Fruit fly (Drosophila melanogaster): ENCODE results near the gene CG42353.

The CG42353 gene

DNA sequence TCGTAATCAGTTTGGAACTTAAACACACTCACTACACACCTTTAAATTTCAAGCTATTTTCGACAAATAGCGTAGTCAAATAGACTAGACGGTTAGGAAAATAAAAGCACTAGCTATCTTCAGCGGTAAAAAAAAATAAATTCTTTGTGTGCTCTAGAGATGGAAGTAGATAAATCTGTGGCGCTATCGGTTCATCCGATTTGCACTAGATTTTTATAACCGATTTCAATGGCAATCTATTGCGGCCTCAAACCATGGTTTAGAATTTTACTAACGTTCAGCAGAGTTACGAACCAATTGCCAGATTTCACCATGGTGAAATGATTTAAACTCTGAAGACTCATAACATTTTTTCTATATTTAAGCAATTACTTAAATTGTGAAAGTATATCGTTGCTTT lies 8.3 kb downstream of the CG42353 start (continued):
- TF ChIP-seq hbn (GFP tag; IDR thresholded peaks at IDR 0.05; ENCODE audit: partially characterized antibody) (peak; percentile 70), phol (tag; optimal IDR thresholded peaks at IDR 0.05) (peak; percentile 53), mam (GFP tag; optimal IDR thresholded peaks at IDR 0.05) (peak; percentile 11), CG2116 (GFP tag; optimal IDR thresholded peaks at IDR 0.05) (peak; percentile 56), bigmax (GFP tag; optimal IDR thresholded peaks at IDR 0.05) (peak; percentile 33), Dfd (GFP tag; optimal IDR thresholded peaks at IDR 0.05) (no peak), Scr (GFP tag; IDR thresholded peaks at IDR 0.05; ENCODE audit: partially characterized antibody) (peak; percentile 76), CG12659 (GFP tag; optimal IDR thresholded peaks at IDR 0.05) (peak; percentile 79), CG12391 (tag; optimal IDR thresholded peaks at IDR 0.05) (peak; percentile 28), CG8290 (GFP tag; optimal IDR thresholded peaks at IDR 0.05) (peak; percentile 21), CG8290 (tag; optimal IDR thresholded peaks at IDR 0.05) (peak; percentile 18 to 74), CG13775 (GFP tag; optimal IDR thresholded peaks at IDR 0.05) (no peak), sqz (GFP tag; optimal IDR thresholded peaks at IDR 0.05) (peak; percentile 26), CG12942 (GFP tag; optimal IDR thresholded peaks at IDR 0.05) (no peak), CG7963 (GFP tag; IDR thresholded peaks at IDR 0.05; ENCODE audit: partially characterized antibody) (peak; percentile 56; the same call in 1 of the 3 replicates), CG3847 (GFP tag; IDR thresholded peaks at IDR 0.05) (peak; percentile 38), dpn (GFP tag; optimal IDR thresholded peaks at IDR 0.05) (peak; percentile 2 to 5), CG14860 (GFP tag; IDR thresholded peaks at IDR 0.05; ENCODE audit: partially characterized antibody) (0 out of 3 replicates have a peak, but pooled peaks have one; percentile 41), Dll (GFP tag; IDR thresholded peaks at IDR 0.05; ENCODE audit: partially characterized antibody) (peak; percentile 74), Rx (GFP tag; IDR thresholded peaks at IDR 0.05) (no peak), Myb (GFP tag; optimal IDR thresholded peaks at IDR 0.05) (peak; percentile 68), abd-A (tag; optimal IDR thresholded peaks at IDR 0.05) (peak; percentile 25), her (GFP tag; optimal IDR thresholded peaks at IDR 0.05) (peak; percentile 0), zen (tag; optimal IDR thresholded peaks at IDR 0.05) (no peak), CG2120 (GFP tag; optimal IDR thresholded peaks at IDR 0.05) (peak; percentile 50), inv (GFP tag; IDR thresholded peaks at IDR 0.05; ENCODE audit: partially characterized antibody) (peak; percentile 70), Deaf1 (tag; optimal IDR thresholded peaks at IDR 0.05) (peak; percentile 18)

dm6 chrX:16092614-16093280 lies 12.0 kb downstream of the CG42353 start:
- TF ChIP-seq cg (GFP tag; optimal IDR thresholded peaks at IDR 0.05) (peak; percentile 43), Rfx (GFP tag; IDR thresholded peaks at IDR 0.05) (0 out of 2 replicates have a peak, but pooled peaks have one; percentile 10), Blimp-1 (GFP tag; optimal IDR thresholded peaks at IDR 0.05) (peak; percentile 84), chinmo (GFP tag; IDR thresholded peaks at IDR 0.05; ENCODE audit: partially characterized antibody) (0 out of 4 replicates have a peak, but pooled peaks have one; percentile 59), bsh (GFP tag; optimal IDR thresholded peaks at IDR 0.05) (peak; percentile 13 to 14), CG2120 (GFP tag; optimal IDR thresholded peaks at IDR 0.05) (peak; percentile 2), Ssrp (tag; optimal IDR thresholded peaks at IDR 0.05) (no peak), Deaf1 (tag; optimal IDR thresholded peaks at IDR 0.05) (peak; percentile 90), sqz (GFP tag; optimal IDR thresholded peaks at IDR 0.05) (peak; percentile 0), CG10543 (GFP tag; optimal IDR thresholded peaks at IDR 0.05) (peak; percentile 35), D19A (tag; optimal IDR thresholded peaks at IDR 0.05) (peak; percentile 72), CG18599 (GFP tag; optimal IDR thresholded peaks at IDR 0.05) (peak; percentile 38), abd-A (tag; optimal IDR thresholded peaks at IDR 0.05) (peak; percentile 70), nom (GFP tag; optimal IDR thresholded peaks at IDR 0.05) (peak; percentile 13), Dbx (GFP tag; IDR thresholded peaks at IDR 0.05) (0 out of 3 replicates have a peak, but pooled peaks have one; percentile 17), ewg (GFP tag; optimal IDR thresholded peaks at IDR 0.05) (peak; percentile 77), Hr51 (GFP tag; optimal IDR thresholded peaks at IDR 0.05) (peak in 1 of 2 experiments; percentile 24), trem (tag; optimal IDR thresholded peaks at IDR 0.05) (peak; percentile 3), Hr78 (GFP tag; optimal IDR thresholded peaks at IDR 0.05) (peak in 1 of 2 experiments; percentile 99), MBD-R2 (GFP tag; IDR thresholded peaks at IDR 0.05) (peak; percentile 42), Pdp1 (GFP tag; optimal IDR thresholded peaks at IDR 0.05) (peak in 1 of 2 experiments; percentile 54), CG18476 (GFP tag; optimal IDR thresholded peaks at IDR 0.05) (no peak), az2 (GFP tag; optimal IDR thresholded peaks at IDR 0.05) (no peak)
